Worm (Caenorhabditis elegans) whole organism, L1 larva: ENCODE results near the gene sri-28.

Experiments used
- aha-1 ChIP-seq: fragments of 150-350 bp; optimal IDR thresholded peaks from 2 replicates; lab custom pipeline; 2014; ENCODE audit warnings: missing biosample characterization, missing genetic modification characterization
- lin-15B ChIP-seq: fragments of 150-350 bp; sonication (generic microtip); optimal IDR thresholded peaks from 3 replicates; lab custom pipeline; 2014; ENCODE audit warnings: missing biosample characterization, missing genetic modification characterization
- nhr-11 ChIP-seq: fragments of 150-350 bp; optimal IDR thresholded peaks from 2 replicates; lab custom pipeline; 2014; ENCODE audit warnings: missing biosample characterization, missing genetic modification characterization
- nhr-76 ChIP-seq: sonication (generic microtip); optimal IDR thresholded peaks from 2 replicates; lab custom pipeline; 2017; ENCODE audit warnings: missing biosample characterization, missing genetic modification characterization

DNA sequence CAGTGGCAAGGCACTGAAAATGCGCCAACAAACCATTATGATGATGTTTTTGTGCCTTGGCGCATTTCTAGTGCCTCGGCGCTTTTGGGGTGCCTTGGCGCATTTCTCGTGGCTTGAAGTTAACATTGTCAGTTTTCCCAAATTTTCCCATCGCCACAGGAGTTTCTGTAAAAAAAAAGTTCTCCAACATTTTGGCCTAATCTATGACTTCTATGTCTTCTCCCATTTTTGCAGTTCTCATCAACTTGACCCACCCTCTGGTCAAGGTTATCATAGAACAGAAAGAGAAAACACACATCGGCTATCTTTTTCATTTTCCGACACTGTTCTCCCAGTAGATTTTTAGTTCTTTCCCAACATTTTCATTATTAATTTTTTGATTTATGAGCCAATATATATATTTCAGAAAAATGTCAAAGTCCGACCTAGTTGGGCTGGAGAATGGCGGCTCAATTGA, 10.0 kb upstream of the sri-28 start, which contains the start of the genes B0454.26 and B0454.5:
- TF ChIP-seq nhr-76 (no peak), aha-1 (tag; lab: Kevin White, UChicago) (no peak), lin-15B (tag; lab: Kevin White, UChicago) (no peak), nhr-11 (tag; lab: Kevin White, UChicago) (no peak)
